Fruit fly (Drosophila melanogaster) whole organism, prepupa: ENCODE measurements around the gene CG5282.

ENCODE experiments used
- CG11294 ChIP-seq: fragments of 200-800 bp; sonication (Bioruptor generic); IDR thresholded peaks from 2 replicates; pipeline ENCODE4 v1.3.6; 2022; ENCODE audit warnings: missing biosample characterization, missing genetic modification characterization
- CG16779 ChIP-seq: fragments of 200-800 bp; sonication (Bioruptor generic); optimal IDR thresholded peaks from 3 replicates; lab custom pipeline; 2017; ENCODE audit warnings: missing biosample characterization, mild to moderate bottlenecking, missing genetic modification characterization
- CG31627 ChIP-seq: fragments of 200-800 bp; sonication (Bioruptor generic); optimal IDR thresholded peaks from 3 replicates; lab custom pipeline; 2016; ENCODE audit warnings: missing biosample characterization, missing genetic modification characterization
- Ets96B ChIP-seq: fragments of 200-800 bp; optimal IDR thresholded peaks from 2 replicates; lab custom pipeline; 2019; ENCODE audit warnings: missing biosample characterization, mild to moderate bottlenecking, missing genetic modification characterization, moderate library complexity
- Hr39 ChIP-seq: fragments of 200-800 bp; sonication (Bioruptor generic); optimal IDR thresholded peaks from 2 replicates; lab custom pipeline; 2016; ENCODE audit warnings: missing biosample characterization, missing genetic modification characterization
- Lpt ChIP-seq: fragments of 200-800 bp; sonication (Bioruptor generic); optimal IDR thresholded peaks from 3 replicates; lab custom pipeline; 2016; ENCODE audit warnings: missing biosample characterization, missing genetic modification characterization
- achi ChIP-seq: fragments of 200-800 bp; sonication (Bioruptor generic); optimal IDR thresholded peaks from 3 replicates; lab custom pipeline; 2016; ENCODE audit warnings: missing biosample characterization, missing genetic modification characterization
- dac ChIP-seq: fragments of 200-800 bp; sonication (Bioruptor generic); optimal IDR thresholded peaks from 2 replicates; lab custom pipeline; 2017; ENCODE audit warnings: missing biosample characterization, mild to moderate bottlenecking, missing genetic modification characterization
- lz ChIP-seq: fragments of 200-800 bp; sonication (Bioruptor generic); optimal IDR thresholded peaks from 3 replicates; lab custom pipeline; 2016; ENCODE audit warnings: missing biosample characterization, missing genetic modification characterization
- salr ChIP-seq, 2 experiments: fragments of 200-800 bp; sonication (Bioruptor generic); optimal IDR thresholded peaks; 3 replicates each; lab custom pipeline; 2016 to 2018; ENCODE audit warnings: missing biosample characterization in 2 of 2, missing genetic modification characterization in 2 of 2, mild to moderate bottlenecking in 1 of 2

DNA sequence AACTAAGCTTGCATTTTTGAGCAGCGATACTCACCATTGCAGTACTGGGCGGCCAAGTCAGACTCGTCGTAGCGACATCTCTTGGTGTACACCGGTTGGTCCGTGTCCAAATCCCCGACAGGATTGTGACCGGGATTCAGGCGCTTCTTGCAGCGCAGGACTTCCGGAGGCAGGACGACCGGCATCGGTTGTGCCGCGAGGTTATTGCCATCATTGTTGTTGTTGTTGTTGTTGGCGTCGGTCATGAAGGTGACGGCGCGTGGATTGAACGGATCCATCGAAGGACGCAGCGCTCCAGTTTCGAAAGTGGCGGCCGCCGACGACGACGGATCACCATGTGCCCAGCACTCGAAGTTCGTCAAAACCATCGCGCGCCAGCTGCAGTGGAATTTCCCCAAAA is 46.7 kb upstream of the CG5282 start:
- TF ChIP-seq dac (no peak), Hr39 (GFP tag; lab: Kevin White, UChicago) (no peak), Lpt (GFP tag; lab: Kevin White, UChicago) (no peak), salr (GFP tag; optimal IDR thresholded peaks at IDR 0.05; lab: Kevin White, UChicago) (no peak), Ets96B (tag; lab: Kevin White, UChicago) (no peak), CG16779 (no peak), lz (GFP tag; lab: Kevin White, UChicago) (no peak), CG11294 (GFP tag; lab: Robert Waterston, UW) (no peak), CG31627 (no peak), achi (GFP tag; lab: Kevin White, UChicago) (no peak)
